Fruit fly (Drosophila melanogaster): ENCODE results near the gene CG43736.

The CG43736 gene

dm6 chrX:6859756-6860412, 3.8 kb upstream of the CG43736 start (continued):
- TF ChIP-seq CG10959 (GFP tag; IDR thresholded peaks at IDR 0.05) = no peak
- TF ChIP-seq CG11723 (GFP tag; optimal IDR thresholded peaks at IDR 0.05) = peak; percentile 20
- TF ChIP-seq CG7928 (GFP tag; optimal IDR thresholded peaks at IDR 0.05) = peak; percentile 20
- peak; percentile 82 for TF ChIP-seq Asciz (GFP tag; optimal IDR thresholded peaks at IDR 0.05)
- TF ChIP-seq maf-S (GFP tag; optimal IDR thresholded peaks at IDR 0.05) = no peak
- TF ChIP-seq unpg (GFP tag; optimal IDR thresholded peaks at IDR 0.05) = peak; percentile 21
- TF ChIP-seq CG30431 (GFP tag; optimal IDR thresholded peaks at IDR 0.05) = peak; percentile 10
- TF ChIP-seq gt (GFP tag; IDR thresholded peaks at IDR 0.05) = no peak
- peak; percentile 26 for TF ChIP-seq CG17186 (GFP tag; optimal IDR thresholded peaks at IDR 0.05)
- peak; percentile 23 for TF ChIP-seq CG1233 (GFP tag; optimal IDR thresholded peaks at IDR 0.05)
- TF ChIP-seq CG14050 (GFP tag; IDR thresholded peaks at IDR 0.05) = no peak
- peak; percentile 75 for TF ChIP-seq ATbp (GFP tag; optimal IDR thresholded peaks at IDR 0.05)
- no peak for TF ChIP-seq hb (GFP tag; IDR thresholded peaks at IDR 0.05; ENCODE audit: partially characterized antibody)
- no peak for TF ChIP-seq CG10321 (GFP tag; IDR thresholded peaks at IDR 0.05)
- peak; percentile 80 for TF ChIP-seq tin (GFP tag; optimal IDR thresholded peaks at IDR 0.05)
- peak; percentile 64 for TF ChIP-seq CG5180 (GFP tag; optimal IDR thresholded peaks at IDR 0.05)
- peak; percentile 85 for TF ChIP-seq mam (GFP tag; optimal IDR thresholded peaks at IDR 0.05)
- TF ChIP-seq ERR (GFP tag; optimal IDR thresholded peaks at IDR 0.05) = peak; percentile 61
- TF ChIP-seq chm (GFP tag; IDR thresholded peaks at IDR 0.05) = no peak; the same call in 1 of the 2 replicates
- peak; percentile 49; the same call in 1 of the 2 replicates for TF ChIP-seq Nf-YA (GFP tag; IDR thresholded peaks at IDR 0.05)
- TF ChIP-seq bsh (GFP tag; optimal IDR thresholded peaks at IDR 0.05) = peak; percentile 61 to 70
- TF ChIP-seq insv (GFP tag; optimal IDR thresholded peaks at IDR 0.05) = no peak
- peak; percentile 61 for TF ChIP-seq CG4854 (GFP tag; optimal IDR thresholded peaks at IDR 0.05)
- TF ChIP-seq CG6791 (GFP tag; IDR thresholded peaks at IDR 0.05; ENCODE audit: partially characterized antibody) = no peak
- TF ChIP-seq CG8359 (GFP tag; optimal IDR thresholded peaks at IDR 0.05; ENCODE audit: borderline replicate concordance) = peak; percentile 59
- no peak for TF ChIP-seq bigmax (GFP tag; optimal IDR thresholded peaks at IDR 0.05)
- TF ChIP-seq Spps (tag; optimal IDR thresholded peaks at IDR 0.05) = peak; percentile 52
- peak; percentile 14 for TF ChIP-seq odd (GFP tag; optimal IDR thresholded peaks at IDR 0.05)
- TF ChIP-seq gsb-n (tag; optimal IDR thresholded peaks at IDR 0.05) = peak; percentile 3
- peak; percentile 65 for TF ChIP-seq E2f1 (GFP tag; IDR thresholded peaks at IDR 0.05)
- peak; percentile 35 for TF ChIP-seq CTCF (GFP tag; optimal IDR thresholded peaks at IDR 0.05)
- TF ChIP-seq Bgb (GFP tag; IDR thresholded peaks at IDR 0.05; ENCODE audit: partially characterized antibody) = no peak
- peak; percentile 72 for TF ChIP-seq nerfin-1 (tag; optimal IDR thresholded peaks at IDR 0.05)
- TF ChIP-seq pum (GFP tag; optimal IDR thresholded peaks at IDR 0.05) = peak; percentile 80
- no peak for TF ChIP-seq trh (GFP tag; optimal IDR thresholded peaks at IDR 0.05)
- TF ChIP-seq MESR4 (GFP tag; optimal IDR thresholded peaks at IDR 0.05) = no peak
- no peak for TF ChIP-seq Poxn (GFP tag; IDR thresholded peaks at IDR 0.05)
- TF ChIP-seq twi (tag; optimal IDR thresholded peaks at IDR 0.05) = no peak
- TF ChIP-seq D19B (GFP tag; optimal IDR thresholded peaks at IDR 0.05) = peak; percentile 83
- TF ChIP-seq ac (GFP tag; optimal IDR thresholded peaks at IDR 0.05) = no peak
- TF ChIP-seq tna (GFP tag; IDR thresholded peaks at IDR 0.05; ENCODE audit: partially characterized antibody) = no peak
- TF ChIP-seq scrt (GFP tag; optimal IDR thresholded peaks at IDR 0.05) = peak; percentile 76
- TF ChIP-seq Neu2 (GFP tag; optimal IDR thresholded peaks at IDR 0.05; ENCODE audit: borderline replicate concordance) = peak; percentile 7
- no peak for TF ChIP-seq oc (tag; optimal IDR thresholded peaks at IDR 0.05)
- TF ChIP-seq Med (GFP tag) = peak; percentile 88
- TF ChIP-seq CG2875 (GFP tag; optimal IDR thresholded peaks at IDR 0.05) = no peak
- peak; percentile 74 for TF ChIP-seq gro (GFP tag; optimal IDR thresholded peaks at IDR 0.05)
- no peak for TF ChIP-seq pzg (GFP tag; optimal IDR thresholded peaks at IDR 0.05)
- TF ChIP-seq Elba2 (GFP tag; optimal IDR thresholded peaks at IDR 0.05) = no peak

Measured in whole organism, embryonic.